Worm (Caenorhabditis elegans): ENCODE measurements around the gene T20D4.10.

Gene T20D4.10

DNA sequence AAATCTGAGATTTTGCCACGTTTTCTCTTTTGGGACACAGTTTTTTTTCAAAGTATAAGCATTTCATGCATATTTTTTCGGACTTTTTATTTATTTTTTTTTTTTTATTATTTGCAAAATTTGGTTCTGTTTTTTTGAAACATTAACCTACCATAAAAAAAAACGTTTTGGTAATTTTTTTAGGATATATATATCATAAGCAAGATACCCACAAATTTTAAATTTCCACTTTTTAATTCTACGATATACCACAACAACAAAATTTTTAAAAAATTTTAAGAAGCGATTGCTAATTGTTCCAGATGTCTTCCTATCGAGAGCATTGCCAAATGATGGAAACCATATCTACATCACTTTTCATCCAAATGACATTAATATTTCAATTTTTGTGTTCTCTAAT, 28.6 kb downstream of the T20D4.10 start, which contains the start of gene srab-20:
Gene srab-20, plus strand, starts transcription at position 301 of the 400 bp plus-strand sequence.
- no peak for TF ChIP-seq athp-1 (tag; optimal IDR thresholded peaks at IDR 0.05)
- TF ChIP-seq zfh-2 (GFP tag; conservative IDR thresholded peaks at IDR 0.05) = no peak
- TF ChIP-seq ztf-28 (GFP tag; IDR thresholded peaks at IDR 0.05) = no peak
- TF ChIP-seq cebp-1 (GFP tag; IDR thresholded peaks at IDR 0.05) = no peak
- no peak for TF ChIP-seq cebp-1 (tag; optimal IDR thresholded peaks at IDR 0.05)
- no peak for TF ChIP-seq F23B12.7 (tag; optimal IDR thresholded peaks at IDR 0.05; ENCODE audit: insufficient read depth)
- TF ChIP-seq ceh-58 (GFP tag; IDR thresholded peaks at IDR 0.05) = no peak
- no peak for TF ChIP-seq lin-54 (GFP tag; optimal IDR thresholded peaks at IDR 0.05)
- no peak for TF ChIP-seq akir-1 (GFP tag; optimal IDR thresholded peaks at IDR 0.05)
- TF ChIP-seq lin-40 (tag; optimal IDR thresholded peaks at IDR 0.05) = no peak

DNA sequence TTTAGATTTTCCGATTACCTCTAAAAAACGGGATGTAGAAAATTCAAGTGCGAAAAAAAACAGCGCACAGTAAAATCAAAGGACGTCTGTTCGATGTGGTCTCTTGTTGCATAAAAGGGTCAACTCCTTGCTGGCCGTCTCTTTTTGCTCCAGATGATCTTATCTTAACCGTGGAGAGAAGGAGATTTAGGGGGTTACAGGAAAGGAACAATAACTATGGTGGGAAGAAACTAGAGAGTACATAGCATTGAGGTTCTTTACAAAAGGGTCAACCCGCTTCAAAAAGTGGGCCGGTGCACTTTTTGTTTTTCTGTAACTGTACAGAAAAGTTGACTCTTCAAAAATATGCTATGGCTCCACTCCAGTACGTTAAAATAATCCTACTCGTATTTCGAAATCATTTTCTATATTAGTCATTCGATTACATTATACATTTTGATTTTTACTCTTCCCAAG, 31.5 kb downstream of the T20D4.10 start, which contains the start of the genes T20D4.19 and srj-9:
Gene T20D4.19, minus strand, starts transcription at position 101 of the 456 bp plus-strand sequence.
Gene srj-9, plus strand, starts transcription at position 406 of the 456 bp plus-strand sequence.
- TF ChIP-seq madf-3 (GFP tag; IDR thresholded peaks at IDR 0.05) (0 out of 2 replicates have a peak, but pooled peaks have one; percentile 51), madf-10 (tag; optimal IDR thresholded peaks at IDR 0.05) (no peak), lin-35 (GFP tag; optimal IDR thresholded peaks at IDR 0.05) (no peak), zfh-2 (GFP tag; conservative IDR thresholded peaks at IDR 0.05) (no peak), F39B2.1 (GFP tag; IDR thresholded peaks at IDR 0.05) (no peak), ccch-3 (GFP tag; optimal IDR thresholded peaks at IDR 0.05) (no peak)

DNA sequence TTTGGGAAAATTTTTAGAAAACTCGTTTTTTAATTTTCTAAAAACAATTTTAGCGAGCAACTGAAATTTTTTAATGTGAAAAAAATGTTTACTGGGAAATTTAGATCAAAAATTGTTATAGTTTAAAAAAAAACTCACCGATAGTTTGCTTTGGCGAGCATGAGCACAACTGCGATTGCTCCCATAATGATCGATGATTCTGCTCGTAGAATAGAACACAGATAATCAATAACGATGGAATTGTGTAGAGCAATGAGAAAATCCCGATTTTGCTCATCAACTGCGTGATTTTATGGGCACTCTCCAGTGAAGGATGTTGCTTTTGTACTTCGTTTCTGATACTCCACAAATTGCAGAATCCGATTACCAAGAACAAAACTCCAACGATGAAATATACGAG, 42.6 kb downstream of the T20D4.10 start:
- TF ChIP-seq ceh-91 (GFP tag; IDR thresholded peaks at IDR 0.05) (no peak), attf-6 (GFP tag; IDR thresholded peaks at IDR 0.05) (no peak), hsf-1 (GFP tag; IDR thresholded peaks at IDR 0.05) (no peak), pbrm-1 (GFP tag; IDR thresholded peaks at IDR 0.05) (no peak), sptf-2 (GFP tag; optimal IDR thresholded peaks at IDR 0.05) (no peak), egl-44 (GFP tag; IDR thresholded peaks at IDR 0.05) (no peak), B0019.2 (GFP tag; conservative IDR thresholded peaks at IDR 0.05) (no peak), let-607 (tag; optimal IDR thresholded peaks at IDR 0.05) (no peak), tbx-9 (tag; optimal IDR thresholded peaks at IDR 0.05; ENCODE audit: borderline replicate concordance) (no peak), madf-8 (GFP tag; conservative IDR thresholded peaks at IDR 0.05) (no peak), ztf-28 (GFP tag; IDR thresholded peaks at IDR 0.05) (no peak), chd-7 (tag; optimal IDR thresholded peaks at IDR 0.05) (no peak), ztf-25 (GFP tag; IDR thresholded peaks at IDR 0.05) (no peak), lin-54 (GFP tag; optimal IDR thresholded peaks at IDR 0.05) (no peak), nhr-179 (tag; optimal IDR thresholded peaks at IDR 0.05) (no peak)

DNA sequence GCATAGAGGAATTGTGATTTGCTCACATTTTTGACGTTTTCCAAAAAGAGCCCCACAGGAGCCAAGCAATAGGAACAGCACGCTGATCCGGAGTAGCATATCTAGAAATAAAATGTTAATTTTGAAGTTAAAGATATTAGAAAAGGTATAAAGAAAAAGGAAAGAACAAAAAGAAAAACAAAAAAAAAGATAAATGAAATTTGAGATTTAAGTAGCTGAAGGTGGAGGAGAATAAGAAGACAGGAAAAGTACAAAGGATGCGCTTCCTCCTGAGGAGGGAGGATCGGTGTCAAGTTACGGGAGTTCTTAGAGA, 44.7 kb downstream of the T20D4.10 start, which contains the start of gene cfz-2:
Gene cfz-2, minus strand, starts transcription at position 101 of the 313 bp plus-strand sequence.
- TF ChIP-seq bed-2 (GFP tag; IDR thresholded peaks at IDR 0.05) (no peak), rec-8 (tag; optimal IDR thresholded peaks at IDR 0.05) (no peak), ZK185.1 (tag; optimal IDR thresholded peaks at IDR 0.05; ENCODE audit: poor library complexity, severe bottlenecking) (no peak), F33H1.4 (GFP tag; IDR thresholded peaks at IDR 0.05) (no peak), Y53G8AR.9 (GFP tag; conservative IDR thresholded peaks at IDR 0.05) (no peak), snpc-4 (GFP tag; optimal IDR thresholded peaks at IDR 0.05) (no peak), snpc-4 (tag; optimal IDR thresholded peaks at IDR 0.05) (no peak), lin-40 (tag; optimal IDR thresholded peaks at IDR 0.05) (no peak), ztf-26 (tag; optimal IDR thresholded peaks at IDR 0.05) (no peak), nfya-1 (tag; optimal IDR thresholded peaks at IDR 0.05; ENCODE audit: borderline replicate concordance, insufficient read depth) (no peak), hlh-12 (tag; optimal IDR thresholded peaks at IDR 0.05) (no peak)
